Fruit fly (Drosophila melanogaster) whole organism, adult: ENCODE results near the gene TwdlH.

Experiments used
- CG11617 ChIP-seq: fragments of 200-800 bp; sonication (Bioruptor generic); optimal IDR thresholded peaks from 2 replicates; lab custom pipeline; 2017; ENCODE audit warnings: mild to moderate bottlenecking, missing biosample characterization, missing genetic modification reagents, missing genetic modification characterization
- CG12768 ChIP-seq: fragments of 200-800 bp; sonication (Bioruptor generic); optimal IDR thresholded peaks from 2 replicates; lab custom pipeline; 2017; ENCODE audit warnings: missing biosample characterization, missing genetic modification characterization, mild to moderate bottlenecking, moderate library complexity, missing genetic modification reagents
- CG14711 ChIP-seq: fragments of 200-800 bp; sonication (Bioruptor generic); optimal IDR thresholded peaks from 2 replicates; lab custom pipeline; 2018; ENCODE audit warnings: missing biosample characterization, mild to moderate bottlenecking, missing genetic modification characterization, moderate library complexity
- CG1620 ChIP-seq: fragments of 200-800 bp; sonication (Bioruptor generic); optimal IDR thresholded peaks from 2 replicates; lab custom pipeline; 2016; ENCODE audit warnings: missing biosample characterization, missing genetic modification characterization
- CG33017 ChIP-seq: fragments of 200-800 bp; sonication (Bioruptor generic); optimal IDR thresholded peaks from 2 replicates; lab custom pipeline; 2018; ENCODE audit warnings: missing biosample characterization, mild to moderate bottlenecking, missing genetic modification characterization, moderate library complexity
- CG5204 ChIP-seq: fragments of 200-800 bp; sonication (Bioruptor generic); optimal IDR thresholded peaks from 2 replicates; lab custom pipeline; 2016; ENCODE audit warnings: missing biosample characterization, missing genetic modification characterization
- CG7045 ChIP-seq: fragments of 200-800 bp; sonication (Bioruptor generic); optimal IDR thresholded peaks from 2 replicates; lab custom pipeline; 2017; ENCODE audit warnings: missing biosample characterization, mild to moderate bottlenecking, missing genetic modification characterization
- CG7101 ChIP-seq: fragments of 200-800 bp; sonication (Bioruptor generic); optimal IDR thresholded peaks from 2 replicates; lab custom pipeline; 2018; ENCODE audit warnings: missing biosample characterization, mild to moderate bottlenecking, missing genetic modification characterization, moderate library complexity
- Clk ChIP-seq: fragments of 200-800 bp; sonication (Bioruptor generic); optimal IDR thresholded peaks from 2 replicates; lab custom pipeline; 2017; ENCODE audit warnings: missing biosample characterization, missing genetic modification characterization
- Crg-1 ChIP-seq: fragments of 200-800 bp; sonication (Bioruptor generic); optimal IDR thresholded peaks from 2 replicates; lab custom pipeline; 2016; ENCODE audit warnings: missing biosample characterization, missing genetic modification characterization
- Mnt ChIP-seq: fragments of 200-800 bp; sonication (Bioruptor generic); optimal IDR thresholded peaks from 2 replicates; lab custom pipeline; 2016; ENCODE audit warnings: missing biosample characterization, mild to moderate bottlenecking, missing genetic modification characterization
- bab1 ChIP-seq: fragments of 200-800 bp; sonication (Bioruptor generic); optimal IDR thresholded peaks from 3 replicates; lab custom pipeline; 2019; ENCODE audit warnings: missing biosample characterization, mild to moderate bottlenecking, missing genetic modification characterization, moderate library complexity
- cic ChIP-seq: fragments of 200-800 bp; sonication (Bioruptor generic); optimal IDR thresholded peaks from 2 replicates; lab custom pipeline; 2017; ENCODE audit warnings: missing biosample characterization, mild to moderate bottlenecking, missing genetic modification characterization, moderate library complexity
- cnc ChIP-seq, 2 experiments: fragments of >200 bp; optimal IDR thresholded peaks; 2 replicates each; lab custom pipeline; 2017
- kay ChIP-seq: fragments of 200-800 bp; sonication (Bioruptor generic); peaks from one replicate; lab custom pipeline; 2016; ENCODE audit warnings: missing biosample characterization, missing genetic modification characterization, borderline replicate concordance
- ovo ChIP-seq: fragments of 200-800 bp; sonication (Bioruptor generic); optimal IDR thresholded peaks from 2 replicates; lab custom pipeline; 2016; ENCODE audit warnings: missing biosample characterization, missing genetic modification characterization
- pad ChIP-seq: fragments of 200-800 bp; sonication (Bioruptor generic); optimal IDR thresholded peaks from 3 replicates; lab custom pipeline; 2017; ENCODE audit warnings: missing biosample characterization, missing genetic modification characterization, mild to moderate bottlenecking, moderate library complexity, missing genetic modification reagents
- tj ChIP-seq: fragments of 200-800 bp; sonication (Bioruptor generic); optimal IDR thresholded peaks from 3 replicates; lab custom pipeline; 2017; ENCODE audit warnings: missing biosample characterization, mild to moderate bottlenecking, missing genetic modification characterization, moderate library complexity
- toe ChIP-seq: fragments of 200-800 bp; sonication (Bioruptor generic); optimal IDR thresholded peaks from 2 replicates; lab custom pipeline; 2016; ENCODE audit warnings: missing biosample characterization, missing genetic modification characterization

The TwdlH gene

DNA sequence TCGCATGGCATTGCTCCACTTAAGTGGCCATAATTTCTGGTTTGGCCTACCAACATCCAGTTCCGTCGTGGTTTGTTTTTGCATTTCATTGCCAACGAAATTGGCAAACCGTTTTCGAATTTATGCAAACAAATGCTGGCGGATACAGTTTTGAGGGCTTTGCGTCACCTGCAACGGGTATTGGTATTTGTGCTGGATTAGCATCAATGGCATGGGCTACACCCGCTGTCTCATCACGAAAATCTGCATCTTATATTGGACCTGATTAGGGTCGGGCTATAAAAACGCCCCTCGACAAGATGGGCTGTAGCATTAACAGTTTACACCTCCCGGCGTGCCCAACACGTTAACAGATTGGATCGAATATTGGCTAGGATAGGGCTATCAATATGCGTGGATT is 22.6 kb downstream of the TwdlH start, which contains the start of gene Tb:
Gene Tb, plus strand, starts transcription at position 301 of the 400 bp plus-strand sequence.
- TF ChIP-seq tj (GFP tag; lab: Kevin White, UChicago) (no peak), CG7045 (GFP tag; lab: Kevin White, UChicago) (no peak), Mnt (no peak), CG12768 (GFP tag; lab: Kevin White, UChicago) (no peak), ovo (GFP tag; lab: Kevin White, UChicago) (no peak), cic (no peak), CG5204 (GFP tag; lab: Kevin White, UChicago) (no peak), toe (GFP tag; lab: Kevin White, UChicago) (no peak), CG33017 (no peak), CG11617 (GFP tag; lab: Kevin White, UChicago) (no peak), CG1620 (GFP tag; lab: Kevin White, UChicago) (no peak), Crg-1 (no peak), cnc (optimal IDR thresholded peaks at IDR 0.05; lab: Kevin White, UChicago) (no peak)

DNA sequence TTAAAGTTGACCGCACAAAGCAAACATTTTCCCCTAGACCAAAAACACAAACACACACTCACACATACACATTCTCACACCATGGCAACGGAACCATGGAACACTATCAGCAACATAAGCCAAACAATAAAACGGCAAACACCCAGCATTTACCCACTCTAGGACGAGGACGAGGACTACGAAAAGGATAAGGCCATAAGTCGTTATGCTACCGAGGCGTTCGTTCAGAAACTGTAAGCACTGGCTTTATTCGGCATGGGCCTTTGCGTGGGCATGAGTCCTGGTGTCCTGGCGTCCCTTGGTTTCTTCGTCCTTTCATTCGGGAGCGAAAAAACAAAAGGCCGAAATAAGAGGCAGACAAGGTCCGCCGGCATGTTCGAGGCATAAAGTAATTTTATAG is 36.7 kb downstream of the TwdlH start:
- TF ChIP-seq CG14711 (tag; lab: Kevin White, UChicago), result no peak
- no peak for TF ChIP-seq ovo (GFP tag; lab: Kevin White, UChicago)
- no peak for TF ChIP-seq CG1620 (GFP tag; lab: Kevin White, UChicago)
- no peak for TF ChIP-seq kay (GFP tag; lab: Kevin White, UChicago)
- no peak for TF ChIP-seq CG33017
- no peak for TF ChIP-seq CG5204 (GFP tag; lab: Kevin White, UChicago)
- no peak for TF ChIP-seq CG11617 (GFP tag; lab: Kevin White, UChicago)
- TF ChIP-seq Clk, result no peak
- no peak for TF ChIP-seq tj (GFP tag; lab: Kevin White, UChicago)
- TF ChIP-seq bab1 (GFP tag; lab: Kevin White, UChicago), result no peak
- TF ChIP-seq toe (GFP tag; lab: Kevin White, UChicago), result no peak
- no peak for TF ChIP-seq CG12768 (GFP tag; lab: Kevin White, UChicago)
- TF ChIP-seq CG7101 (tag; lab: Kevin White, UChicago), result no peak
- no peak for TF ChIP-seq CG7045 (GFP tag; lab: Kevin White, UChicago)
- no peak for TF ChIP-seq cic

DNA sequence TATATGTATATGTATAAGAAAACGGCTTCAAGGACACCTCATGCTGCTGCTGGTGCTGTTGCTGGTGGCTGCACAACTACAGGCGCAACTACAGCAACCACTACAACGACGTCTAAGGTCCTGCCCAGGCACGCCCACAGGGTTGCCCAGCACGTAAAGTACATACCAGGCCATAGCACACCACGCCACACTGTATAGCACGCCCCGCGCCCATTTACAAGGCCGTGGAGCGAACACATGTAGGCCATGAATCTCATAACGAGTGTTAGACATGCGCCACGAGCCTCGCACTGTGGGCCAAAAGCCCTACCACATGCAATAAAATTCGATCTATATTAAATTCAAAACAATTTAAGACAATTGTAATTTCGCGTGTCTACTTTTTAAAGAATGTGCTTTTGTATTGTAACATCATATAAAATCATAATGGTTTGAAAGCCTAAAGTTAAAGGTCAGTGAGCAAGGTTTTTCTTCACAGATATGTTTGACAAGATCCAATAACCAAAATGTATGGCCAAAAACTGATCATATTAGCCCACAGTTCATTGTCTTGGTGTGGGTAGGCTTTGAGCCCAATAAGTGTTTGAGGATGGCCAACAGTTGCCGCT is 38.1 kb downstream of the TwdlH start:
- TF ChIP-seq CG7045 (GFP tag; lab: Kevin White, UChicago), result peak; percentile 34
- no peak for TF ChIP-seq cnc (optimal IDR thresholded peaks at IDR 0.05; lab: Kevin White, UChicago)
- TF ChIP-seq CG5204 (GFP tag; lab: Kevin White, UChicago), result peak; percentile 16
- TF ChIP-seq CG12768 (GFP tag; lab: Kevin White, UChicago), result peak; percentile 0

DNA sequence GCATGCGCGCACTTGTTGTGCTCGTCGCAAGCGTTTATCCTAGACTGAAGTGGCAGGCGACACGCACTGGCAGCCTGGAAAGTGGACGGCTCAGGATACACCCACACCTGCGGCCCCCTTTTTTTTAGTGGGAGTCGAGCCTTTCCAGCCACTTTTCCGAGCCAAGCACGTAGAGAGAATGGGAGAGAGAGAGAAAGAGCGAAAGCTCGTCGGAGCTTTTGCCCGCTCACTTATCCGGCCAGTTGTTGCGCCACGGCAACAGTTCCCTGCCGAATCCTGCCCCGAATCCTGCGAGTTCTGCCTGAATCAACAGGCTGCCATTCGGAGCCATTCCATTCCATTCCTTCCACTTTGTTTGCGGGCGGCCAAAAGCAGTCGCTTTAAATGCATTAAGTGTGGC is 48.4 kb downstream of the TwdlH start, which contains the start of gene beat-VII:
Gene beat-VII, minus strand, starts transcription at position 20 of the 400 bp plus-strand sequence.
- TF ChIP-seq kay (GFP tag; lab: Kevin White, UChicago), result no peak
- no peak for TF ChIP-seq CG11617 (GFP tag; lab: Kevin White, UChicago)
- no peak for TF ChIP-seq toe (GFP tag; lab: Kevin White, UChicago)
- TF ChIP-seq CG7045 (GFP tag; lab: Kevin White, UChicago), result no peak
- TF ChIP-seq pad (GFP tag; lab: Kevin White, UChicago), result peak; percentile 46
